Fruit fly (Drosophila melanogaster): ENCODE results near the gene CG2962.

DNA sequence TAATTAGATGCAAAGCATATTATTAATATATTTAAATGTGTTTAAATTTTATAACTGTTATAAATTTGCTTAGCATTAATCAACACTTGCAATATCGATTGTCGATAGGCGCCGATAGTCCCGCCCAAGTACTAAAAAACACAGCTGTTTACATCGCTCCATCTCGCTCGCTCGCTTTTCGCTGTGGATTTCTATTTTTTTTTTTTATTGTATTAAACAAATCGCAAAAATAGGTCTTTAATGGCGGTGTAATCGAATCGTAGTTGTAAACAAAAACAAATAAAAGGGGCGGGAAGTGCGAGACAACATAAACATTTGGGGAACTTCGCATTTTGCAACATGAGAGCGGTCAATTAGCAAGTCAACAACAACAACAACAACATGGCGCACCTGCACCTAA is 3.5 kb upstream of the CG2962 start, which contains the start of gene CG34408:
- TF ChIP-seq CG8478 (optimal IDR thresholded peaks at IDR 0.05), result no peak
- no peak for TF ChIP-seq CTCF (optimal IDR thresholded peaks at IDR 0.05)

Data from S2 (cell line).